Fruit fly (Drosophila melanogaster) whole organism, adult: Measurements from ENCODE around the gene Npc2c.

ENCODE experiments used
- CG11617 ChIP-seq: fragments of 200-800 bp; sonication (Bioruptor generic); optimal IDR thresholded peaks from 2 replicates; lab custom pipeline; 2017; ENCODE audit warnings: mild to moderate bottlenecking, missing biosample characterization, missing genetic modification reagents, missing genetic modification characterization
- CG12768 ChIP-seq: fragments of 200-800 bp; sonication (Bioruptor generic); optimal IDR thresholded peaks from 2 replicates; lab custom pipeline; 2017; ENCODE audit warnings: missing biosample characterization, missing genetic modification characterization, mild to moderate bottlenecking, moderate library complexity, missing genetic modification reagents
- CG14711 ChIP-seq: fragments of 200-800 bp; sonication (Bioruptor generic); optimal IDR thresholded peaks from 2 replicates; lab custom pipeline; 2018; ENCODE audit warnings: missing biosample characterization, mild to moderate bottlenecking, missing genetic modification characterization, moderate library complexity
- CG1620 ChIP-seq: fragments of 200-800 bp; sonication (Bioruptor generic); optimal IDR thresholded peaks from 2 replicates; lab custom pipeline; 2016; ENCODE audit warnings: missing biosample characterization, missing genetic modification characterization
- CG33017 ChIP-seq: fragments of 200-800 bp; sonication (Bioruptor generic); optimal IDR thresholded peaks from 2 replicates; lab custom pipeline; 2018; ENCODE audit warnings: missing biosample characterization, mild to moderate bottlenecking, missing genetic modification characterization, moderate library complexity
- CG5204 ChIP-seq: fragments of 200-800 bp; sonication (Bioruptor generic); optimal IDR thresholded peaks from 2 replicates; lab custom pipeline; 2016; ENCODE audit warnings: missing biosample characterization, missing genetic modification characterization
- CG7045 ChIP-seq: fragments of 200-800 bp; sonication (Bioruptor generic); optimal IDR thresholded peaks from 2 replicates; lab custom pipeline; 2017; ENCODE audit warnings: missing biosample characterization, mild to moderate bottlenecking, missing genetic modification characterization
- CG7101 ChIP-seq: fragments of 200-800 bp; sonication (Bioruptor generic); optimal IDR thresholded peaks from 2 replicates; lab custom pipeline; 2018; ENCODE audit warnings: missing biosample characterization, mild to moderate bottlenecking, missing genetic modification characterization, moderate library complexity
- Clk ChIP-seq: fragments of 200-800 bp; sonication (Bioruptor generic); optimal IDR thresholded peaks from 2 replicates; lab custom pipeline; 2017; ENCODE audit warnings: missing biosample characterization, missing genetic modification characterization
- bab1 ChIP-seq: fragments of 200-800 bp; sonication (Bioruptor generic); optimal IDR thresholded peaks from 3 replicates; lab custom pipeline; 2019; ENCODE audit warnings: missing biosample characterization, mild to moderate bottlenecking, missing genetic modification characterization, moderate library complexity
- cic ChIP-seq: fragments of 200-800 bp; sonication (Bioruptor generic); optimal IDR thresholded peaks from 2 replicates; lab custom pipeline; 2017; ENCODE audit warnings: missing biosample characterization, mild to moderate bottlenecking, missing genetic modification characterization, moderate library complexity
- pad ChIP-seq: fragments of 200-800 bp; sonication (Bioruptor generic); optimal IDR thresholded peaks from 3 replicates; lab custom pipeline; 2017; ENCODE audit warnings: missing biosample characterization, missing genetic modification characterization, mild to moderate bottlenecking, moderate library complexity, missing genetic modification reagents
- tj ChIP-seq: fragments of 200-800 bp; sonication (Bioruptor generic); optimal IDR thresholded peaks from 3 replicates; lab custom pipeline; 2017; ENCODE audit warnings: missing biosample characterization, mild to moderate bottlenecking, missing genetic modification characterization, moderate library complexity

DNA sequence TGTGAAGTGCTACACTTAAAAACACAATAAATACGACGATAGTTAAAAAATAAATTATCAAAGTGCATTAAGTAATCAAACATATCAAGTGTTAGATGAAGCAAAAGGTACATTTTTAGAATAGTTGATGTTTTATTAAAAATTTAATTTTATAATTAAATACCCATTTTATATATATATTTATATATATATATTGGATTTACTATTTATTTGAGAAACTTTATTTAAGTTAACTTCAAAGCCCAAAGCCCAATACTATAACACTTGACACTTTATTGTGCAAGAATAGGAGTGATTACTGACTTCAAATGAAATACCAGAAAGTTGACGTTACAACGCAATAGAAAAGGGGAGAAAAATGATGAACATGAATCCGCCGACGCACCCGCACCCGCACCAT lies 10.8 kb downstream of the Npc2c start, which contains the start of gene nerfin-2:
- no peak for TF ChIP-seq CG33017 (tag; lab: Kevin White, UChicago)
- TF ChIP-seq bab1 (GFP tag; lab: Kevin White, UChicago), result no peak
- TF ChIP-seq CG14711, result no peak
- TF ChIP-seq CG7045 (GFP tag; lab: Kevin White, UChicago), result no peak
- TF ChIP-seq CG11617, result no peak
- TF ChIP-seq pad (GFP tag; lab: Kevin White, UChicago), result no peak
- TF ChIP-seq cic (GFP tag; lab: Kevin White, UChicago), result no peak
- TF ChIP-seq tj (GFP tag; lab: Kevin White, UChicago), result no peak
- no peak for TF ChIP-seq CG12768 (GFP tag; lab: Kevin White, UChicago)
- no peak for TF ChIP-seq Clk (GFP tag; lab: Kevin White, UChicago)
- no peak for TF ChIP-seq CG5204
- TF ChIP-seq CG7101, result no peak
- TF ChIP-seq CG1620 (GFP tag; lab: Kevin White, UChicago), result no peak
